Worm (Caenorhabditis elegans) whole organism, midembryonic: Measurements from ENCODE around the gene H23N18.5.

Experiments used
- cog-1 ChIP-seq: sonication (generic microtip); optimal IDR thresholded peaks from 2 replicates; lab custom pipeline; 2016; ENCODE audit warnings: missing genetic modification characterization, missing compliant biosample characterization
- flt-1 ChIP-seq: fragments of 200-800 bp; sonication (Bioruptor generic); IDR thresholded peaks from 2 replicates; pipeline ENCODE4 v1.3.6; 2022; ENCODE audit warnings: missing genetic modification characterization, missing compliant biosample characterization
- klf-2 ChIP-seq: fragments of 200-800 bp; sonication (Bioruptor generic); conservative IDR thresholded peaks from 2 replicates; pipeline ENCODE4 v1.3.6; 2022; ENCODE audit warnings: missing genetic modification reagents, missing genetic modification characterization, missing compliant biosample characterization
- med-1 ChIP-seq: sonication (generic microtip); optimal IDR thresholded peaks from 2 replicates; lab custom pipeline; 2017; ENCODE audit warnings: missing genetic modification characterization, mild to moderate bottlenecking, missing compliant biosample characterization, antibody characterized with exemption, missing genetic modification reagents; ENCODE audit not compliant: insufficient read depth
- tab-1 ChIP-seq: fragments of 200-800 bp; sonication (Bioruptor generic); IDR thresholded peaks from 2 replicates; pipeline ENCODE4 v1.3.6; 2022; ENCODE audit warnings: missing genetic modification characterization, missing compliant biosample characterization
- ztf-23 ChIP-seq: fragments of 200-800 bp; sonication (Bioruptor generic); IDR thresholded peaks from 2 replicates; pipeline ENCODE4 v1.3.6; 2022; ENCODE audit warnings: missing genetic modification reagents, missing genetic modification characterization, missing compliant biosample characterization
- ztf-29 ChIP-seq: fragments of 200-800 bp; sonication (Bioruptor generic); IDR thresholded peaks from 2 replicates; pipeline ENCODE4 v1.3.6; 2022; ENCODE audit warnings: missing genetic modification reagents, missing genetic modification characterization, missing compliant biosample characterization

- TF ChIP-seq tab-1 (GFP tag; lab: Robert Waterston, UW) = no peak
- no peak for TF ChIP-seq med-1 (GFP tag; lab: Kevin White, UChicago)
- TF ChIP-seq cog-1 (tag; lab: Kevin White, UChicago) = no peak
- TF ChIP-seq flt-1 (GFP tag; lab: Robert Waterston, UW) = no peak
- TF ChIP-seq klf-2 (GFP tag; lab: Robert Waterston, UW) = no peak
- TF ChIP-seq ztf-29 (GFP tag; lab: Robert Waterston, UW) = no peak
- TF ChIP-seq ztf-23 = no peak
Measured at ce11 chrV:4926371-4926770, 14.2 kb upstream of the H23N18.5 start, which contains the start of gene srh-21.
